Fruit fly (Drosophila melanogaster) whole organism: ENCODE results near the gene CG15812.

ENCODE experiments used
- CG8478 ChIP-seq: fragments of >200 bp; optimal IDR thresholded peaks from 2 replicates; lab custom pipeline; 2018; ENCODE audit warnings: inconsistent platforms
- Dll ChIP-seq: fragments of >200 bp; optimal IDR thresholded peaks from 2 replicates; lab custom pipeline; 2017
- EcR ChIP-seq, 2 experiments: fragments of >200 bp; optimal IDR thresholded peaks; 2 replicates each; lab custom pipeline; 2017; ENCODE audit warnings: missing biosample characterization in 2 of 2, missing genetic modification characterization in 2 of 2, missing genetic modification reagents in 2 of 2
- pan ChIP-seq: fragments of >200 bp; optimal IDR thresholded peaks from 2 replicates; lab custom pipeline; 2017
- psq ChIP-seq: fragments of >200 bp; optimal IDR thresholded peaks from 2 replicates; lab custom pipeline; 2017
- usp ChIP-seq: fragments of >200 bp; optimal IDR thresholded peaks from 2 replicates; lab custom pipeline; 2017; ENCODE audit warnings: missing biosample characterization, missing genetic modification characterization, mixed read lengths

The CG15812 gene

DNA sequence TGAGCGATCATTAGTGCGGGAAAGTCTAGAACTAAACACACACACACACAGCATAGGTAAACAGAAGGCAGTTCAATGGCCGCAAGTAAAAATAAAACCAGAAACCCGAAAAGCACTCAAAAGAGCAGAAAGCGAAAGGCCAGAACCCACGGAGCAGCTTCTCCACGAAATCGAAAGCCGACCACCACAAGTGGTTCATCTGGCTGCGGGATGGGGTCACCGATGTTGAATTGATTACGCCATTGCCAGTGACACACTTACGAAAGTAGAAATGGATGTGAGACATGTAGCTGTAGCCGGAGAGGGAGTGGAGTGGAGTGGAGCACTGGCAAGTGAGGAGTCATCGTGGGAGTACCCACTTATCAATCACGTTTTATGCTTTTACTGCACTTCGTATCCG lies 18.4 kb upstream of the CG15812 start:
- no peak for TF ChIP-seq CG8478 (lab: Kevin White, UChicago)
- TF ChIP-seq psq (lab: Kevin White, UChicago) = no peak
- TF ChIP-seq EcR (GFP tag; optimal IDR thresholded peaks at IDR 0.05; lab: Kevin White, UChicago) = no peak
- no peak for TF ChIP-seq pan
- TF ChIP-seq usp (GFP tag; lab: Kevin White, UChicago) = no peak
- no peak for TF ChIP-seq Dll

- TF ChIP-seq psq (lab: Kevin White, UChicago) = no peak
- TF ChIP-seq EcR (GFP tag; optimal IDR thresholded peaks at IDR 0.05; lab: Kevin White, UChicago) = no peak
Observed at dm6 chr3L:3142516-3143382, 17.0 kb upstream of the CG15812 start.

DNA sequence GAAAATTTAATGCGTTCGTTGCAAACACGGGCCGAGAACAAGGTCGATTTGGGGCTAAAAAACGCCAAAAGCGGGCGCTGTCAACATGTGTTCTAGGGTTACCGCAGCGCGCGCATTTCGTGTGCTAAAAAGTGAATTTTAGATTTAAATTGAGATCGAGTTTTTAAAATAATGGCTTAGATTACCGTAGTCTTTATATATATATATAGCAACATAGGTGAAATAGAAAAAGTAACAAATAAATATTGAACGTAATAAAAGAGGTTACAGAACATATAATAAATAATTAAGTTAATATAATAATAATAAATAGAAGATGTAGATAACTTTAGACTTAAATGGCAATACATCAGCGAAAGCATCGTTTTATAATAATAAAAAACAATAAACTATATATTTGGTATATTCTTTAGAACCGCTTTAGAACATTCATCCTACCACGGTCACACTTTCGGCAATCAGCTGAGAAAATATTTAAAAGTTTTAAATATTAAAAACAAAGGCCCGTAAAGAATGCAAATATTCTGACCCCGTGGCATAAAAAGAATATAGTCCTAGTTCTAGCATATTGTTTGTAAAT lies 16.3 kb upstream of the CG15812 start, which contains the start of the genes CG11537 and Alg2:
TSS of gene CG11537 (minus strand) at position 75 of the 580 bp plus-strand sequence.
TSS of gene Alg2 (plus strand) at position 426 of the 580 bp plus-strand sequence.
- TF ChIP-seq pan = no peak

- no peak for TF ChIP-seq psq (lab: Kevin White, UChicago)
- no peak for TF ChIP-seq CG8478 (lab: Kevin White, UChicago)
- no peak for TF ChIP-seq Dll
- no peak for TF ChIP-seq pan
- TF ChIP-seq EcR (GFP tag; optimal IDR thresholded peaks at IDR 0.05; lab: Kevin White, UChicago) = no peak
- no peak for TF ChIP-seq usp (GFP tag; lab: Kevin White, UChicago)
Observed at dm6 chr3L:3148125-3149059, 11.4 kb upstream of the CG15812 start, which contains the start of the genes Usp5 and BtbVII. Gene Usp5, minus strand, starts transcription at chr3L:3148358. Gene BtbVII, plus strand, starts transcription at chr3L:3148646.

- TF ChIP-seq usp (GFP tag; lab: Kevin White, UChicago) = no peak
- TF ChIP-seq Dll = peak; percentile 18
Observed at dm6 chr3L:3149060-3149872, 10.5 kb upstream of the CG15812 start.

dm6 chr3L:3150376-3150775 lies 9.4 kb upstream of the CG15812 start:
- TF ChIP-seq Dll = no peak
- no peak for TF ChIP-seq pan
- no peak for TF ChIP-seq EcR (GFP tag; optimal IDR thresholded peaks at IDR 0.05; lab: Kevin White, UChicago)
- TF ChIP-seq CG8478 (lab: Kevin White, UChicago) = no peak
- TF ChIP-seq psq (lab: Kevin White, UChicago) = no peak
- no peak for TF ChIP-seq usp (GFP tag; lab: Kevin White, UChicago)

dm6 chr3L:3157651-3158050 lies 2.1 kb upstream of the CG15812 start:
- no peak for TF ChIP-seq EcR (GFP tag; optimal IDR thresholded peaks at IDR 0.05; lab: Kevin White, UChicago)
- no peak for TF ChIP-seq usp (GFP tag; lab: Kevin White, UChicago)
- no peak for TF ChIP-seq psq (lab: Kevin White, UChicago)
- no peak for TF ChIP-seq CG8478 (lab: Kevin White, UChicago)
- no peak for TF ChIP-seq pan

- TF ChIP-seq EcR (GFP tag; optimal IDR thresholded peaks at IDR 0.05; lab: Kevin White, UChicago) = no peak
- no peak for TF ChIP-seq psq (lab: Kevin White, UChicago)
- TF ChIP-seq Dll = no peak
- TF ChIP-seq CG8478 (lab: Kevin White, UChicago) = no peak
- no peak for TF ChIP-seq usp (GFP tag; lab: Kevin White, UChicago)
- TF ChIP-seq pan = no peak
Observed at dm6 chr3L:3161968-3162367, 2.2 kb downstream of the CG15812 start, which contains the start of gene rasp. Gene rasp, plus strand, starts transcription at chr3L:3162180.

dm6 chr3L:3162584-3162983 lies 2.8 kb downstream of the CG15812 start:
- TF ChIP-seq psq (lab: Kevin White, UChicago) = no peak
- no peak for TF ChIP-seq EcR (GFP tag; optimal IDR thresholded peaks at IDR 0.05; lab: Kevin White, UChicago)
- TF ChIP-seq Dll = no peak
- TF ChIP-seq usp (GFP tag; lab: Kevin White, UChicago) = no peak
- TF ChIP-seq CG8478 (lab: Kevin White, UChicago) = no peak

DNA sequence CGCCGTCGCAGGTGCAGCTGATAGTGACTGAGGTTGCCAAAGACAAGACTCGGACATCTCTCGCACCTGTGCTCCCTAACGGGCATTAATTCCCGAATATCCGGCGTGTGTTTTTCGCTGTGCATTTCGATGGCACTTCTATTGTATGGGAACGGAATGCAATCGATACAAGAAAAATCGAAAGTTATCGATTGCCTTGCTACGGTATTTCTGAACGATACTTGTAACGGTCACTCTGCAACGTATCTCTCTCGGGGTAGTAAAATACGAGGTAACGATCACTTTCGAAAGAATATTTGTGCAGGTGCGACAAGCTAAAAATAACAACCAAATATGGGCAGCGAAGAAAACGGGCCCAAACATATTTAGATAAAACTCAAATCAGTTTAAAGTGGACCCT lies 5.2 kb downstream of the CG15812 start, which contains the start of gene CG32280:
TSS of gene CG32280 (plus strand) at position 231 of the 400 bp plus-strand sequence.
- TF ChIP-seq EcR (GFP tag; optimal IDR thresholded peaks at IDR 0.05; lab: Kevin White, UChicago) (no peak), pan (no peak), CG8478 (lab: Kevin White, UChicago) (no peak), usp (GFP tag; lab: Kevin White, UChicago) (no peak), psq (lab: Kevin White, UChicago) (no peak), Dll (no peak)

dm6 chr3L:3165399-3165798 lies 5.6 kb downstream of the CG15812 start:
- no peak for TF ChIP-seq pan
- no peak for TF ChIP-seq Dll
- TF ChIP-seq usp (GFP tag; lab: Kevin White, UChicago) = no peak
- no peak for TF ChIP-seq CG8478 (lab: Kevin White, UChicago)
- no peak for TF ChIP-seq psq (lab: Kevin White, UChicago)
- TF ChIP-seq EcR (GFP tag; optimal IDR thresholded peaks at IDR 0.05; lab: Kevin White, UChicago) = no peak
